Fruit fly (Drosophila melanogaster) whole organism, wandering third instar larva: ENCODE measurements around the gene Mpcp2.

Experiments used
- Abd-B ChIP-seq: fragments of >200 bp; optimal IDR thresholded peaks from 2 replicates; lab custom pipeline; 2017; ENCODE audit warnings: missing biosample characterization, missing genetic modification characterization
- CG9705 ChIP-seq: fragments of 200-800 bp; sonication (Bioruptor generic); optimal IDR thresholded peaks from 2 replicates; lab custom pipeline; 2018; ENCODE audit warnings: missing biosample characterization, mild to moderate bottlenecking, missing genetic modification characterization
- CrebA ChIP-seq: fragments of 200-800 bp; sonication (Bioruptor generic); optimal IDR thresholded peaks from 2 replicates; lab custom pipeline; 2016; ENCODE audit warnings: missing biosample characterization, mild to moderate bottlenecking, missing genetic modification characterization, borderline replicate concordance
- Dfd ChIP-seq: fragments of >200 bp; optimal IDR thresholded peaks from 2 replicates; lab custom pipeline; 2017; ENCODE audit warnings: missing biosample characterization, missing genetic modification characterization
- GATAd ChIP-seq: sonication (Bioruptor generic); optimal IDR thresholded peaks from 2 replicates; lab custom pipeline; 2016; ENCODE audit warnings: missing biosample characterization, missing genetic modification characterization
- HLH106 ChIP-seq: fragments of 200-800 bp; optimal IDR thresholded peaks from 3 replicates; lab custom pipeline; 2019; ENCODE audit warnings: missing biosample characterization, mild to moderate bottlenecking, missing genetic modification characterization, moderate library complexity
- Hnf4 ChIP-seq: fragments of 200-800 bp; sonication (Bioruptor generic); optimal IDR thresholded peaks from 2 replicates; lab custom pipeline; 2016; ENCODE audit warnings: missing biosample characterization, mild to moderate bottlenecking, missing genetic modification characterization
- Hr78 ChIP-seq: fragments of >200 bp; optimal IDR thresholded peaks from 2 replicates; lab custom pipeline; 2017; ENCODE audit warnings: missing biosample characterization, missing genetic modification characterization
- Hr83 ChIP-seq: fragments of 200-300 bp; sonication (Bioruptor generic); optimal IDR thresholded peaks from 2 replicates; lab custom pipeline; 2016; ENCODE audit warnings: missing biosample characterization, mild to moderate bottlenecking, missing genetic modification characterization, moderate library complexity; ENCODE audit not compliant: poor library complexity, severe bottlenecking
- Jra ChIP-seq: sonication (Bioruptor generic); optimal IDR thresholded peaks from 2 replicates; lab custom pipeline; 2016; ENCODE audit warnings: missing biosample characterization, missing genetic modification characterization
- Mio ChIP-seq: sonication (Bioruptor generic); optimal IDR thresholded peaks from 2 replicates; lab custom pipeline; 2016; ENCODE audit warnings: missing biosample characterization, missing genetic modification characterization
- Myc ChIP-seq: fragments of >200 bp; optimal IDR thresholded peaks from 2 replicates; lab custom pipeline; 2017
- OdsH ChIP-seq: fragments of 200-800 bp; sonication (Bioruptor generic); optimal IDR thresholded peaks from 2 replicates; lab custom pipeline; 2016; ENCODE audit warnings: missing biosample characterization, mild to moderate bottlenecking, missing genetic modification characterization
- Rel ChIP-seq, 2 experiments: fragments of 200-800 bp; sonication (Bioruptor generic) in 1 of 2; optimal IDR thresholded peaks; 2 replicates in 1 of 2; 3 replicates in 1 of 2; lab custom pipeline; 2016 to 2019; ENCODE audit warnings: mild to moderate bottlenecking in 2 of 2, missing biosample characterization in 2 of 2, missing genetic modification characterization in 2 of 2, moderate library complexity in 1 of 2
- br ChIP-seq: fragments of 200-800 bp; sonication (Bioruptor generic); optimal IDR thresholded peaks from 2 replicates; lab custom pipeline; 2016; ENCODE audit warnings: missing biosample characterization, missing genetic modification characterization
- brk ChIP-seq: fragments of 200-800 bp; sonication (Bioruptor generic); optimal IDR thresholded peaks from 2 replicates; lab custom pipeline; 2016; ENCODE audit warnings: missing biosample characterization, mild to moderate bottlenecking, missing genetic modification characterization
- dl ChIP-seq, 2 experiments: fragments of 175-275, 200-275 bp in 1 of 2; fragments of 200-275 bp in 1 of 2; sonication (Bioruptor generic); optimal IDR thresholded peaks; lab custom pipeline; 2018; ENCODE audit warnings: mild to moderate bottlenecking in 2 of 2, missing biosample characterization in 2 of 2, missing genetic modification characterization in 2 of 2, moderate library complexity in 2 of 2; ENCODE audit not compliant: partially characterized antibody in 2 of 2, insufficient read depth in 1 of 2
- ey ChIP-seq: fragments of 200-800 bp; sonication (Bioruptor generic); optimal IDR thresholded peaks from 2 replicates; lab custom pipeline; 2016; ENCODE audit warnings: missing biosample characterization, missing genetic modification characterization
- foxo ChIP-seq, 2 experiments: fragments of 200-800 bp; sonication (Bioruptor generic); optimal IDR thresholded peaks; 2 replicates in 1 of 2; 3 replicates in 1 of 2; lab custom pipeline; 2016 to 2017; ENCODE audit warnings: missing biosample characterization in 2 of 2, missing genetic modification characterization in 2 of 2
- h ChIP-seq: fragments of 200-800 bp; sonication (Bioruptor generic); optimal IDR thresholded peaks from 3 replicates; lab custom pipeline; 2016; ENCODE audit warnings: missing biosample characterization, mild to moderate bottlenecking, missing genetic modification characterization
- jim ChIP-seq: fragments of 175-275, 200-325 bp; sonication (Bioruptor generic); optimal IDR thresholded peaks from 2 replicates; lab custom pipeline; 2016; ENCODE audit warnings: missing biosample characterization, mild to moderate bottlenecking, missing genetic modification characterization
- pan ChIP-seq: fragments of >200 bp; optimal IDR thresholded peaks from 2 replicates; lab custom pipeline; 2017
- rgr ChIP-seq: fragments of 200-800 bp; sonication (Bioruptor generic); optimal IDR thresholded peaks from 3 replicates; lab custom pipeline; 2016; ENCODE audit warnings: missing biosample characterization, mild to moderate bottlenecking, missing genetic modification characterization
- sage ChIP-seq: fragments of 200-800 bp; sonication (Bioruptor generic); optimal IDR thresholded peaks from 2 replicates; lab custom pipeline; 2016; ENCODE audit warnings: missing biosample characterization, mild to moderate bottlenecking, missing genetic modification characterization
- tai ChIP-seq: sonication (Bioruptor generic); optimal IDR thresholded peaks from 2 replicates; lab custom pipeline; 2016; ENCODE audit warnings: missing biosample characterization, missing genetic modification characterization
- usp ChIP-seq: fragments of >200 bp; optimal IDR thresholded peaks from 2 replicates; lab custom pipeline; 2017; ENCODE audit warnings: missing biosample characterization, missing genetic modification characterization
- woc ChIP-seq: sonication (Bioruptor generic); optimal IDR thresholded peaks from 2 replicates; lab custom pipeline; 2016; ENCODE audit warnings: missing biosample characterization, mild to moderate bottlenecking, missing genetic modification characterization

Mpcp2 gene

dm6 chr3L:14553891-14554303 lies 16.4 kb downstream of the Mpcp2 start:
- TF ChIP-seq jim (GFP tag; lab: Kevin White, UChicago) (no peak), Jra (GFP tag; lab: Kevin White, UChicago) (no peak), CG9705 (GFP tag; lab: Kevin White, UChicago) (no peak), pan (lab: Kevin White, UChicago) (no peak)

DNA sequence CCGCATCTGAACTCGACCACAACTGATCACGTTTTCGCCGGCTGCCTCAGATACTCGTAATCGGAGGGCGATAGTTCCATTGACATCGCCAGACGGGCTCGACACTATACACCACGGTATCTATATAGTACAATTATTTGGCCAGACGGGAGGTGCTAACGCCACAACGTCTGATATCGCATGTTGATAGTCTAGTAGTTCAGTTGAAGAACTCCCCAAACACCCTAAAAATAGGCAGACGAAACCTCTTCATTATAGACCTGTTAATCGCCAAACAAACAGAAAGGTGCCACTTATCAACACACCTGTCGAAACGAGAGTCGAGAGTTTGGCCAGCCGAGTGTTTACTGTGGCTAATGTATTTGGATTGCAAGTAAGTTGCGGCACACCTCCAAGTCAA lies 17.6 kb downstream of the Mpcp2 start:
- TF ChIP-seq foxo (GFP tag; optimal IDR thresholded peaks at IDR 0.05; lab: Kevin White, UChicago) (no peak), jim (GFP tag; lab: Kevin White, UChicago) (no peak), woc (GFP tag; lab: Kevin White, UChicago) (no peak), OdsH (no peak), br (no peak), Hr78 (GFP tag; lab: Kevin White, UChicago) (no peak), brk (GFP tag; lab: Kevin White, UChicago) (no peak), Dfd (GFP tag; lab: Kevin White, UChicago) (no peak), Hr83 (GFP tag; lab: Kevin White, UChicago) (no peak), GATAd (GFP tag; lab: Kevin White, UChicago) (no peak), Abd-B (GFP tag; lab: Kevin White, UChicago) (no peak), Mio (no peak), pan (lab: Kevin White, UChicago) (no peak), h (GFP tag; lab: Kevin White, UChicago) (no peak), sage (GFP tag; lab: Kevin White, UChicago) (no peak), tai (GFP tag; lab: Kevin White, UChicago) (no peak), Myc (lab: Kevin White, UChicago) (no peak)

DNA sequence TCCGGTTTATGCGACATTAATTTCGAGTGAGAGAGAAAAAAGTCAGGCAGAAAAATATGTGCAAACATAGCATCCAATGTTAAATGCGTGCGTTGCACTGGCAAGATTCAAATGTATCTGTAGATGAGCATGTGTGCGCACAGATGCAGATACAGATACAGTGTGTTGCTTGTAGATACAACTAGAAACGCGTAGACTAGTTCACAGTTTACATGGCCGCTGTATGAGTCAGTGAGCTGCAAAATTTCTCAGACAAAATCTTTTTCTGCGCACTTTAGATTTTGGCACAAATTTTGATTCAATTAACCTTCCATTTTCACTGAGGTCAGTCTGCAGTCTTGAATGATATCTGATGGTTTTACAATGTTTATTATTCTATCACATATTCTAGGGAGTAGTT lies 18.7 kb downstream of the Mpcp2 start:
- TF ChIP-seq CrebA (GFP tag; lab: Kevin White, UChicago) (no peak), usp (no peak), Rel (GFP tag; optimal IDR thresholded peaks at IDR 0.05; lab: Kevin White, UChicago) (no peak), Rel (tag; optimal IDR thresholded peaks at IDR 0.05; lab: Kevin White, UChicago) (no peak), pan (lab: Kevin White, UChicago) (no peak), jim (GFP tag; lab: Kevin White, UChicago) (no peak), HLH106 (tag; lab: Kevin White, UChicago) (no peak), dl (GFP tag; optimal IDR thresholded peaks at IDR 0.05; lab: Kevin White, UChicago; ENCODE audit: insufficient read depth in 1 of 2, partially characterized antibody in 2 of 2) (no peak)

DNA sequence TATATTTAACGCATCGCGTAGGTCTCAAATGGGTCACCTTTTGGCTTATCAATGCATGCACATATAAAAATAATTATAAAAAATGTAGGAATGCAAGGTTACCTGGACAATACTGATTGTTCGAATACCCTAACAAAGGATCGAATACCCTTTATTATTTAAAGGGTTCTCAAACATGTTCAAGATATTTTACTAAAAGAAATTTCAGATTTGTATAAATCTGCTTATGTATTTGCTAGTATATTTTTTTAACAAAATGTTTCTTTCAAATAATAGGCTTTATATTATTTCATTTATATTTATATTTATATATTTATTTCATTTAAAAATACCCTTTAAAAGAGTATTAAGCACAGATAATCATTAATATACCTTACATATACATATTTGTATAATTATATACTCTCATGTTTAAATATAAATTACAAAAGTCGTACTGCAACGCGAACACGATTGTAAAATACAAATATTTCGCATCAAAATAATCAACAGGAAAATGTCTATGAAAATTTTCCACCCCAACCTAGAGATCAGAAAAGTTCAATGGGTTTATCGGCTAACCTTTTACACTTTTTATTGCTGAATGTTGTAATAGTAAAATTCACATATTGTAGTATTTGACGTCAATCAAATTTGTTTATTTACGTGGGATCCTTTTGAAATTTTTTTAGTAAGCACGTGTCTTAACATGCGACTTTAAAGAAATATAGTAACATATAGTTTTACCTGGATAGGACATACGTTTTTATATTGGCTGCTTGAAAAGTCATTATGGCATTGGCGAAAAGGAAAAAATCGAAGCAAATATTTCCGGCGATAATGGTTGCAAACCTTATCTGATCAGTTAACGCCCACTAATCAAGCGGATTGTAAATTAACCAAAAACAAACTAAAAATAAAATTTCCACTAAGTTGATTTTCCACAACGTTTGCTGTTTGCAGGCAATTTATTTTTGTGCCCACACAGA lies 19.6 kb downstream of the Mpcp2 start:
- TF ChIP-seq jim (GFP tag; lab: Kevin White, UChicago) (no peak), Mio (no peak), Hr83 (GFP tag; lab: Kevin White, UChicago) (no peak), ey (GFP tag; lab: Kevin White, UChicago) (no peak), HLH106 (tag; lab: Kevin White, UChicago) (peak; percentile 36)
- TF ChIP-seq, all 38 proteins: peak for 1

- TF ChIP-seq jim (GFP tag; lab: Kevin White, UChicago) (no peak), ey (GFP tag; lab: Kevin White, UChicago) (no peak), CG9705 (GFP tag; lab: Kevin White, UChicago) (no peak), dl (GFP tag; optimal IDR thresholded peaks at IDR 0.05; lab: Kevin White, UChicago; ENCODE audit: insufficient read depth in 1 of 2, partially characterized antibody in 2 of 2) (no peak)
Measured at dm6 chr3L:14558018-14558417, 20.6 kb downstream of the Mpcp2 start.

dm6 chr3L:14558947-14559509 lies 21.6 kb downstream of the Mpcp2 start:
- TF ChIP-seq Hnf4 = no peak
- no peak for TF ChIP-seq rgr
- TF ChIP-seq ey (GFP tag; lab: Kevin White, UChicago) = no peak
- no peak for TF ChIP-seq Mio
- no peak for TF ChIP-seq Myc (lab: Kevin White, UChicago)
- no peak for TF ChIP-seq CG9705 (GFP tag; lab: Kevin White, UChicago)
- TF ChIP-seq Hr83 (GFP tag; lab: Kevin White, UChicago) = no peak
- no peak for TF ChIP-seq h (GFP tag; lab: Kevin White, UChicago)
- no peak for TF ChIP-seq CrebA (GFP tag; lab: Kevin White, UChicago)
- no peak for TF ChIP-seq usp
- no peak for TF ChIP-seq sage (GFP tag; lab: Kevin White, UChicago)
- TF ChIP-seq Dfd (GFP tag; lab: Kevin White, UChicago) = no peak
- TF ChIP-seq, all 38 proteins: peak for 0
